Worm (Caenorhabditis elegans): Measurements from ENCODE around the gene F48G7.4.

The F48G7.4 gene

ce11 chrV:652940-653339, 33.7 kb downstream of the F48G7.4 start, which contains the start of gene srj-5:
TSS of gene srj-5 (minus strand) at chrV:653040.
- TF ChIP-seq ztf-4 (tag; optimal IDR thresholded peaks at IDR 0.05), result no peak

- TF ChIP-seq mml-1 (tag; optimal IDR thresholded peaks at IDR 0.05), result no peak
- no peak for TF ChIP-seq jun-1 (tag; optimal IDR thresholded peaks at IDR 0.05)
- TF ChIP-seq tbx-2 (tag; optimal IDR thresholded peaks at IDR 0.05), result no peak
- no peak for TF ChIP-seq ztf-11 (tag; optimal IDR thresholded peaks at IDR 0.05)
- TF ChIP-seq fos-1 (tag; optimal IDR thresholded peaks at IDR 0.05), result no peak
- TF ChIP-seq unc-39 (tag; optimal IDR thresholded peaks at IDR 0.05), result no peak
- no peak for TF ChIP-seq pqm-1 (tag; optimal IDR thresholded peaks at IDR 0.05)
- TF ChIP-seq lin-15B (tag; optimal IDR thresholded peaks at IDR 0.05), result no peak
These were observed 35.1 kb downstream of the F48G7.4 start, which contains the start of gene srj-6 for ce11 chrV:654402-654801. TSS of gene srj-6 (minus strand) at chrV:654502.

ce11 chrV:655823-656222, 36.6 kb downstream of the F48G7.4 start, which contains the start of gene srh-245:
TSS of gene srh-245 (minus strand) at chrV:655923.
- TF ChIP-seq tbx-2 (tag; optimal IDR thresholded peaks at IDR 0.05) (no peak), mml-1 (tag; optimal IDR thresholded peaks at IDR 0.05) (no peak)

ce11 chrV:657678-658077, 38.4 kb downstream of the F48G7.4 start, which contains the start of gene srh-246:
TSS of gene srh-246 (minus strand) at chrV:657778.
- TF ChIP-seq elt-1 (tag; optimal IDR thresholded peaks at IDR 0.05) (no peak), ceh-9 (tag; optimal IDR thresholded peaks at IDR 0.05) (no peak), ama-1 (optimal IDR thresholded peaks at IDR 0.05) (no peak), ceh-16 (tag; optimal IDR thresholded peaks at IDR 0.05) (no peak), nhr-28 (tag; optimal IDR thresholded peaks at IDR 0.05) (no peak), pqm-1 (tag; optimal IDR thresholded peaks at IDR 0.05) (no peak), skn-1 (tag; optimal IDR thresholded peaks at IDR 0.05) (no peak), ceh-82 (tag; optimal IDR thresholded peaks at IDR 0.05) (no peak), nhr-76 (tag; optimal IDR thresholded peaks at IDR 0.05) (no peak), jun-1 (tag; optimal IDR thresholded peaks at IDR 0.05) (no peak)

- TF ChIP-seq nhr-77 (tag; optimal IDR thresholded peaks at IDR 0.05), result no peak
- no peak for TF ChIP-seq nhr-76 (tag; optimal IDR thresholded peaks at IDR 0.05)
- TF ChIP-seq tbx-2 (tag; optimal IDR thresholded peaks at IDR 0.05), result no peak
- TF ChIP-seq pqm-1 (tag; optimal IDR thresholded peaks at IDR 0.05), result no peak
- TF ChIP-seq lsy-12 (tag; optimal IDR thresholded peaks at IDR 0.05), result no peak
- no peak for TF ChIP-seq eor-1 (tag; optimal IDR thresholded peaks at IDR 0.05)
- no peak for TF ChIP-seq nhr-11 (tag; optimal IDR thresholded peaks at IDR 0.05)
- TF ChIP-seq ZK546.5 (tag; optimal IDR thresholded peaks at IDR 0.05), result no peak
- no peak for TF ChIP-seq ceh-82 (tag; optimal IDR thresholded peaks at IDR 0.05)
- TF ChIP-seq ceh-16 (tag; optimal IDR thresholded peaks at IDR 0.05), result no peak
- TF ChIP-seq snpc-4 (tag; optimal IDR thresholded peaks at IDR 0.05), result no peak
- no peak for TF ChIP-seq ceh-9 (tag; optimal IDR thresholded peaks at IDR 0.05)
- no peak for TF ChIP-seq nhr-12 (tag; optimal IDR thresholded peaks at IDR 0.05)
- TF ChIP-seq nhr-23 (tag; optimal IDR thresholded peaks at IDR 0.05), result no peak
- TF ChIP-seq pha-4 (tag; optimal IDR thresholded peaks at IDR 0.05), result no peak
- TF ChIP-seq fos-1 (tag; optimal IDR thresholded peaks at IDR 0.05), result no peak
- no peak for TF ChIP-seq jun-1 (tag; optimal IDR thresholded peaks at IDR 0.05)
- TF ChIP-seq ama-1 (optimal IDR thresholded peaks at IDR 0.05), result no peak
- TF ChIP-seq nfya-1 (tag; optimal IDR thresholded peaks at IDR 0.05; ENCODE audit: insufficient read depth), result no peak
- no peak for TF ChIP-seq nhr-25 (tag; optimal IDR thresholded peaks at IDR 0.05)
These were observed 41.0 kb downstream of the F48G7.4 start, which contains the start of gene F31F4.17 for ce11 chrV:660210-660609. TSS of gene F31F4.17 (minus strand) at chrV:660310.

ce11 chrV:664337-664847, 45.1 kb downstream of the F48G7.4 start, which contains the start of the genes F31F4.11 and srh-266:
TSS of gene F31F4.11 (minus strand) at chrV:664437.
TSS of gene srh-266 (plus strand) at chrV:664797.
- TF ChIP-seq pqm-1 (tag; optimal IDR thresholded peaks at IDR 0.05), result no peak
- TF ChIP-seq fos-1 (tag; optimal IDR thresholded peaks at IDR 0.05), result no peak
- TF ChIP-seq tbx-2 (tag; optimal IDR thresholded peaks at IDR 0.05), result no peak
- no peak for TF ChIP-seq skn-1 (tag; optimal IDR thresholded peaks at IDR 0.05)
- TF ChIP-seq elt-3 (tag; optimal IDR thresholded peaks at IDR 0.05), result no peak

- no peak for TF ChIP-seq elt-1 (tag; optimal IDR thresholded peaks at IDR 0.05)
- no peak for TF ChIP-seq tbx-2 (tag; optimal IDR thresholded peaks at IDR 0.05)
- TF ChIP-seq pqm-1 (tag; optimal IDR thresholded peaks at IDR 0.05), result peak; percentile 16
- no peak for TF ChIP-seq aly-2 (tag; optimal IDR thresholded peaks at IDR 0.05)
- peak; percentile 50 for TF ChIP-seq elt-2 (tag; optimal IDR thresholded peaks at IDR 0.05)
These were observed 48.2 kb downstream of the F48G7.4 start, which contains the start of gene nhr-180 for ce11 chrV:667459-667858. TSS of gene nhr-180 (minus strand) at chrV:667510.
